Worm (Caenorhabditis elegans) whole organism, young adult: ENCODE data around the gene vit-1.

ENCODE experiments used
- B0336.3 ChIP-seq: fragments of 200-800 bp; sonication (Bioruptor generic); IDR thresholded peaks from 2 replicates; pipeline ENCODE4 v1.3.6; 2022; ENCODE audit warnings: missing genetic modification characterization, missing compliant biosample characterization
- C06A6.2 ChIP-seq: fragments of 200-800 bp; sonication (Bioruptor generic); conservative IDR thresholded peaks from 2 replicates; pipeline ENCODE4 v1.3.6; 2022; ENCODE audit warnings: missing genetic modification characterization, missing compliant biosample characterization
- F37B4.10 ChIP-seq: fragments of 200-800 bp; sonication (Bioruptor generic); IDR thresholded peaks from 2 replicates; pipeline ENCODE4 v1.3.6; 2022; ENCODE audit warnings: missing genetic modification characterization, missing compliant biosample characterization
- Y53G8AR.9 ChIP-seq: fragments of 200-800 bp; sonication (Bioruptor generic); conservative IDR thresholded peaks from 2 replicates; pipeline ENCODE4 v1.3.6; 2022; ENCODE audit warnings: missing genetic modification reagents, missing genetic modification characterization, missing compliant biosample characterization
- Y56A3A.18 ChIP-seq: fragments of 200-800 bp; sonication (Bioruptor generic); IDR thresholded peaks from 2 replicates; pipeline ENCODE4 v1.3.6; 2022; ENCODE audit warnings: missing genetic modification reagents, missing genetic modification characterization, missing compliant biosample characterization
- aptf-2 ChIP-seq: fragments of 200-800 bp; sonication (Bioruptor generic); conservative IDR thresholded peaks from 2 replicates; pipeline ENCODE4 v1.3.6; 2022; ENCODE audit warnings: missing genetic modification reagents, missing genetic modification characterization, missing compliant biosample characterization
- atf-7 ChIP-seq: sonication (generic microtip); optimal IDR thresholded peaks from 2 replicates; lab custom pipeline; 2017; ENCODE audit warnings: mild to moderate bottlenecking, missing genetic modification characterization, missing compliant biosample characterization
- athp-1 ChIP-seq: sonication (generic microtip); optimal IDR thresholded peaks from 2 replicates; lab custom pipeline; 2017; ENCODE audit warnings: mild to moderate bottlenecking, missing genetic modification characterization, missing compliant biosample characterization
- attf-3 ChIP-seq: fragments of 200-800 bp; sonication (Bioruptor generic); conservative IDR thresholded peaks from 2 replicates; pipeline ENCODE4 v1.3.6; 2022; ENCODE audit warnings: missing genetic modification reagents, missing genetic modification characterization, missing compliant biosample characterization
- attf-5 ChIP-seq: fragments of 200-800 bp; sonication (Bioruptor generic); optimal IDR thresholded peaks from 2 replicates; lab custom pipeline; 2018; ENCODE audit warnings: mild to moderate bottlenecking, missing genetic modification characterization, missing compliant biosample characterization
- ccch-3 ChIP-seq: fragments of 200-800 bp; sonication (Bioruptor generic); optimal IDR thresholded peaks from 2 replicates; lab custom pipeline; 2018; ENCODE audit warnings: mild to moderate bottlenecking, missing genetic modification characterization, missing compliant biosample characterization
- cebp-1 ChIP-seq, 2 experiments: fragments of 200-800 bp in 1 of 2; sonication (Bioruptor generic) in 1 of 2; sonication (generic microtip) in 1 of 2; IDR thresholded peaks in 1 of 2; optimal IDR thresholded peaks in 1 of 2; 2 replicates each; pipeline versions ENCODE4 v1.3.6 to Lab custom; 2017 to 2022; ENCODE audit warnings: missing compliant biosample characterization in 2 of 2, missing genetic modification characterization in 2 of 2, mild to moderate bottlenecking in 1 of 2, missing genetic modification reagents in 1 of 2, moderate library complexity in 1 of 2
- ceh-79 ChIP-seq: sonication (generic microtip); optimal IDR thresholded peaks from 2 replicates; lab custom pipeline; 2017; ENCODE audit warnings: mild to moderate bottlenecking, missing genetic modification characterization, missing compliant biosample characterization
- die-1 ChIP-seq: sonication (generic microtip); optimal IDR thresholded peaks from 2 replicates; lab custom pipeline; 2016; ENCODE audit warnings: missing genotype, mild to moderate bottlenecking, missing genetic modification characterization, missing compliant biosample characterization
- hlh-12 ChIP-seq: sonication (generic microtip); optimal IDR thresholded peaks from 2 replicates; lab custom pipeline; 2016; ENCODE audit warnings: missing genetic modification characterization, missing compliant biosample characterization
- hmg-20 ChIP-seq: fragments of 200-800 bp; sonication (Bioruptor generic); IDR thresholded peaks from 2 replicates; pipeline ENCODE4 v1.3.6; 2022; ENCODE audit warnings: missing genetic modification reagents, missing genetic modification characterization, missing compliant biosample characterization
- lin-26 ChIP-seq: fragments of 200-800 bp; sonication (Bioruptor generic); IDR thresholded peaks from 2 replicates; pipeline ENCODE4 v1.3.6; 2022; ENCODE audit warnings: missing genetic modification reagents, missing genetic modification characterization, missing compliant biosample characterization
- lin-40 ChIP-seq: sonication (generic microtip); optimal IDR thresholded peaks from 2 replicates; lab custom pipeline; 2016; ENCODE audit warnings: missing genetic modification characterization, mild to moderate bottlenecking, missing compliant biosample characterization, missing genotype, missing genetic modification reagents
- mel-28 ChIP-seq: sonication (generic microtip); optimal IDR thresholded peaks from 2 replicates; lab custom pipeline; 2016; ENCODE audit warnings: borderline replicate concordance, mild to moderate bottlenecking, missing genetic modification characterization, missing compliant biosample characterization
- nfya-1 ChIP-seq: sonication (generic microtip); optimal IDR thresholded peaks from 2 replicates; lab custom pipeline; 2017; ENCODE audit warnings: antibody characterized with exemption, missing compliant biosample characterization, missing genetic modification characterization, borderline replicate concordance; ENCODE audit not compliant: insufficient read depth
- nhr-179 ChIP-seq: sonication (generic microtip); optimal IDR thresholded peaks from 2 replicates; lab custom pipeline; 2016; ENCODE audit warnings: mild to moderate bottlenecking, missing genetic modification characterization, missing compliant biosample characterization
- nhr-27 ChIP-seq: fragments of 200-800 bp; sonication (Bioruptor generic); optimal IDR thresholded peaks from 2 replicates; lab custom pipeline; 2018; ENCODE audit warnings: mild to moderate bottlenecking, missing genetic modification characterization, moderate library complexity, missing compliant biosample characterization
- pha-4 ChIP-seq: fragments of 150-350 bp; sonication (generic microtip); optimal IDR thresholded peaks from 2 replicates; lab custom pipeline; 2014; ENCODE audit warnings: missing biosample characterization, missing genetic modification reagents, missing genetic modification characterization
- sdz-38 ChIP-seq: sonication (generic microtip); optimal IDR thresholded peaks from 2 replicates; lab custom pipeline; 2016; ENCODE audit warnings: missing genotype, missing genetic modification characterization, missing compliant biosample characterization
- sea-2 ChIP-seq: fragments of 200-800 bp; sonication (Bioruptor generic); IDR thresholded peaks from 2 replicates; pipeline ENCODE4 v1.3.6; 2022; ENCODE audit warnings: missing genetic modification characterization, missing compliant biosample characterization
- snpc-1.1 ChIP-seq: sonication (generic microtip); optimal IDR thresholded peaks from 2 replicates; lab custom pipeline; 2017; ENCODE audit warnings: missing genetic modification characterization, mild to moderate bottlenecking, missing compliant biosample characterization, antibody characterized with exemption, moderate library complexity, missing genotype, missing genetic modification reagents; ENCODE audit not compliant: insufficient read depth
- snpc-1.3 ChIP-seq: sonication (generic microtip); optimal IDR thresholded peaks from 2 replicates; lab custom pipeline; 2017; ENCODE audit warnings: missing genetic modification characterization, mild to moderate bottlenecking, missing compliant biosample characterization, antibody characterized with exemption, moderate library complexity, missing genotype, missing genetic modification reagents; ENCODE audit not compliant: insufficient read depth
- tbp1 ChIP-seq: fragments of 200-800 bp; sonication (Bioruptor generic); optimal IDR thresholded peaks from 2 replicates; lab custom pipeline; 2018; ENCODE audit warnings: mild to moderate bottlenecking, missing genetic modification characterization, missing compliant biosample characterization
- tlf-1 ChIP-seq: fragments of 200-800 bp; sonication (Bioruptor generic); optimal IDR thresholded peaks from 2 replicates; lab custom pipeline; 2018; ENCODE audit warnings: mild to moderate bottlenecking, missing genetic modification characterization, missing compliant biosample characterization
- zim-3 ChIP-seq: sonication (generic microtip); optimal IDR thresholded peaks from 2 replicates; lab custom pipeline; 2017; ENCODE audit warnings: mild to moderate bottlenecking, missing genetic modification characterization, moderate library complexity, missing compliant biosample characterization
- ztf-22 ChIP-seq: fragments of 200-800 bp; sonication (Bioruptor generic); optimal IDR thresholded peaks from 2 replicates; lab custom pipeline; 2018; ENCODE audit warnings: mild to moderate bottlenecking, missing genetic modification characterization, moderate library complexity, missing compliant biosample characterization
- ztf-28 ChIP-seq: fragments of 200-800 bp; sonication (Bioruptor generic); IDR thresholded peaks from 2 replicates; pipeline ENCODE4 v1.3.6; 2022; ENCODE audit warnings: missing genetic modification reagents, missing genetic modification characterization, missing compliant biosample characterization

Gene vit-1

ce11 chrX:7733571-7733970 lies 5.9 kb downstream of the vit-1 start:
- TF ChIP-seq Y53G8AR.9 (GFP tag; lab: Robert Waterston, UW): peak; percentile 24; the same call in 1 of the 2 replicates
- TF ChIP-seq mel-28 (tag; lab: Kevin White, UChicago): no peak
- no peak for TF ChIP-seq attf-3
- no peak for TF ChIP-seq hlh-12 (tag; lab: Kevin White, UChicago)
- TF ChIP-seq nfya-1 (tag; lab: Kevin White, UChicago): no peak
- TF ChIP-seq pha-4 (tag; lab: Kevin White, UChicago): no peak
- TF ChIP-seq hmg-20: no peak
- TF ChIP-seq attf-5 (GFP tag; lab: Kevin White, UChicago): no peak
- TF ChIP-seq sdz-38 (tag; lab: Kevin White, UChicago): no peak
- no peak for TF ChIP-seq die-1 (tag; lab: Kevin White, UChicago)
- no peak for TF ChIP-seq tbp1 (GFP tag; lab: Kevin White, UChicago)
- no peak for TF ChIP-seq cebp-1 (GFP tag; IDR thresholded peaks at IDR 0.05; lab: Robert Waterston, UW)
- TF ChIP-seq cebp-1 (tag; optimal IDR thresholded peaks at IDR 0.05; lab: Kevin White, UChicago): no peak
- peak; percentile 82 for TF ChIP-seq Y56A3A.18 (GFP tag; lab: Robert Waterston, UW)
- TF ChIP-seq zim-3: no peak
- TF ChIP-seq atf-7: peak; percentile 23
- no peak for TF ChIP-seq lin-40 (tag; lab: Kevin White, UChicago)
- TF ChIP-seq ccch-3: no peak
- no peak for TF ChIP-seq sea-2 (GFP tag; lab: Robert Waterston, UW)
- no peak for TF ChIP-seq F37B4.10 (GFP tag; lab: Robert Waterston, UW)
- 0 out of 2 replicates have a peak, but pooled peaks have one; percentile 4 for TF ChIP-seq lin-26 (GFP tag; lab: Robert Waterston, UW)
- TF ChIP-seq snpc-1.1 (tag; lab: Kevin White, UChicago): no peak
- peak; percentile 60; the same call in 1 of the 2 replicates for TF ChIP-seq B0336.3 (GFP tag; lab: Robert Waterston, UW)
- TF ChIP-seq tlf-1 (GFP tag; lab: Kevin White, UChicago): no peak
- TF ChIP-seq, all 124 proteins: peak for 5

- no peak for TF ChIP-seq ceh-79 (tag; lab: Kevin White, UChicago)
- no peak for TF ChIP-seq C06A6.2
- TF ChIP-seq hlh-12 (tag; lab: Kevin White, UChicago): no peak
- TF ChIP-seq ztf-22 (GFP tag; lab: Kevin White, UChicago): no peak
- TF ChIP-seq aptf-2 (GFP tag; lab: Robert Waterston, UW): no peak
- TF ChIP-seq nhr-179 (tag; lab: Kevin White, UChicago): no peak
- TF ChIP-seq ztf-28 (GFP tag; lab: Robert Waterston, UW): no peak
These were observed 8.5 kb downstream of the vit-1 start, which contains the start of gene set-12 for ce11 chrX:7736171-7736570. Gene set-12 (minus strand): TSS chrX:7736271.

DNA sequence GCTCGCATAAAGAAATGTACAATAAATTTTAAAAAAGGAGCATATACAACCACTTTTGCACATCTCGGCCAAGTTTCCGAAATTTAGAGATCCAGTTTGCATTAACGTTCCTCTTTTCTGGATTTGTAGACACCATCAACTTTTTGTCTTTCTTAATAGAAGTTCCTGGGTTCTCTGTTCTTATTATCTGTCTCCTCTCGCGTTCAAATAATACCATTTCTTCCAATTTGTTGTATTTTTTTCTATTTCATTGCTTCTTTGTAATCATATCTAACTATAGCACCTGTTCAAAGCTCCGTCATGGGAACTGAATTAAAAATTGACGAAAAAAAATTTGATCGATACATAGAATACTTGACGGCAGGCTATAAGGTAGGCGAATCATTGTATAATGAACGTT lies 11.7 kb downstream of the vit-1 start, which contains the start of gene K09F5.1:
Gene K09F5.1, plus strand, starts transcription at position 301 of the 400 bp plus-strand sequence.
- no peak for TF ChIP-seq snpc-1.3

DNA sequence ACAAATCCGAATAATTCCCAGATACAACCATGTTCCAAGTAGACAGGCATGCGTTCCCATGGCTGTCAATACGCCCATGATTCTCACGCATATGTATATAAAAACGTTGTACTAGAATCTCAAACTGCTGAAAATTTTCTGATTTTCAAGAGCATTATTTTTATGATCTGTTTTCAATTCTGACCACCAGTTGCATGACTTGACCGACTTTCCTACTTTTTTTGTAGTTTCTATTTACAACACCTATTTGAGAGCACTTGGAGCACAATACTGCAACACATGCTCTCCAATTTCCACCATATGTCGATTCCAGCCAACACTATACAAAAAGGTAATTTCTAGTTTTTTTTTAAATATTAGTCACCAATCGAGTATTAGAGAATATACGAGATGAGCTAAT lies 16.2 kb downstream of the vit-1 start, which contains the start of gene ref-2:
Gene ref-2, plus strand, starts transcription at position 301 of the 400 bp plus-strand sequence.
- TF ChIP-seq athp-1 (tag; lab: Kevin White, UChicago): no peak
- TF ChIP-seq attf-5 (GFP tag; lab: Kevin White, UChicago): no peak
- no peak for TF ChIP-seq nhr-27 (tag; lab: Kevin White, UChicago)
